Worm (Caenorhabditis elegans) whole organism, L4 larva: ENCODE data around the gene tag-314.

Experiments
- F37D6.2 ChIP-seq: sonication (generic microtip); optimal IDR thresholded peaks from 2 replicates; lab custom pipeline; 2016; ENCODE audit warnings: mild to moderate bottlenecking, missing genetic modification characterization, missing compliant biosample characterization
- F49E8.2 ChIP-seq: sonication (generic microtip); optimal IDR thresholded peaks from 2 replicates; lab custom pipeline; 2016; ENCODE audit warnings: missing compliant biosample characterization, mild to moderate bottlenecking, missing genetic modification characterization, borderline replicate concordance
- R02D3.7 ChIP-seq: fragments of 150-350 bp; sonication (generic microtip); optimal IDR thresholded peaks from 3 replicates; lab custom pipeline; 2014; ENCODE audit warnings: missing biosample characterization, missing genetic modification characterization
- T20F7.1 ChIP-seq: fragments of 200-800 bp; sonication (Bioruptor generic); optimal IDR thresholded peaks from 2 replicates; lab custom pipeline; 2018; ENCODE audit warnings: mild to moderate bottlenecking, missing genetic modification characterization, missing compliant biosample characterization
- T26A8.4 ChIP-seq: fragments of 200-800 bp; sonication (Bioruptor generic); IDR thresholded peaks from 2 replicates; pipeline ENCODE4 v1.3.6; 2022; ENCODE audit warnings: missing genetic modification characterization, missing compliant biosample characterization
- ZK337.2 ChIP-seq: fragments of 200-800 bp; sonication (Bioruptor generic); IDR thresholded peaks from 2 replicates; pipeline ENCODE4 v1.3.6; 2022; ENCODE audit warnings: missing genetic modification reagents, missing genetic modification characterization, missing compliant biosample characterization
- aly-2 ChIP-seq: sonication (generic microtip); optimal IDR thresholded peaks from 2 replicates; lab custom pipeline; 2018; ENCODE audit warnings: missing biosample characterization, missing genetic modification characterization
- arid-1 ChIP-seq: fragments of 200-800 bp; sonication (Bioruptor generic); conservative IDR thresholded peaks from 2 replicates; pipeline ENCODE4 v1.3.6; 2022; ENCODE audit warnings: missing genetic modification reagents, missing genetic modification characterization, missing compliant biosample characterization
- attf-4 ChIP-seq: sonication (generic microtip); optimal IDR thresholded peaks from 3 replicates; lab custom pipeline; 2017; ENCODE audit warnings: missing biosample characterization, missing genetic modification characterization
- ceh-20 ChIP-seq: fragments of 200-800 bp; sonication (Bioruptor generic); IDR thresholded peaks from 2 replicates; pipeline ENCODE4 v1.3.6; 2022; ENCODE audit warnings: missing genetic modification reagents, missing genetic modification characterization, missing compliant biosample characterization
- ceh-44 ChIP-seq: fragments of 200-800 bp; sonication (Bioruptor generic); IDR thresholded peaks from 2 replicates; pipeline ENCODE4 v1.3.6; 2022; ENCODE audit warnings: missing genetic modification reagents, missing genetic modification characterization, missing compliant biosample characterization
- cey-2 ChIP-seq: sonication (generic microtip); optimal IDR thresholded peaks from 3 replicates; lab custom pipeline; 2017; ENCODE audit warnings: missing genetic modification characterization, mild to moderate bottlenecking, missing compliant biosample characterization, antibody characterized with exemption, borderline replicate concordance; ENCODE audit not compliant: insufficient read depth
- ctbp-1 ChIP-seq: fragments of 200-800 bp; sonication (Bioruptor generic); IDR thresholded peaks from 2 replicates; pipeline ENCODE4 v1.3.6; 2022; ENCODE audit warnings: missing genetic modification reagents, missing genetic modification characterization, missing compliant biosample characterization
- daf-19 ChIP-seq: fragments of 200-800 bp; sonication (Bioruptor generic); conservative IDR thresholded peaks from 2 replicates; pipeline ENCODE4 v1.3.6; 2022; ENCODE audit warnings: missing genetic modification characterization, missing compliant biosample characterization
- dmd-8 ChIP-seq: fragments of 200-800 bp; sonication (Bioruptor generic); IDR thresholded peaks from 2 replicates; pipeline ENCODE4 v1.3.6; 2022; ENCODE audit warnings: missing genetic modification characterization, missing compliant biosample characterization
- dmd-9 ChIP-seq: fragments of 200-800 bp; sonication (Bioruptor generic); IDR thresholded peaks from 2 replicates; pipeline ENCODE4 v1.3.6; 2022; ENCODE audit warnings: missing genetic modification reagents, missing genetic modification characterization, missing compliant biosample characterization
- hlh-11 ChIP-seq: fragments of 200-800 bp; sonication (Bioruptor generic); optimal IDR thresholded peaks from 2 replicates; lab custom pipeline; 2018; ENCODE audit warnings: mild to moderate bottlenecking, missing genetic modification characterization, missing compliant biosample characterization
- lsy-2 ChIP-seq, 2 experiments: fragments of 150-350 bp in 1 of 2; sonication (generic microtip) in 1 of 2; optimal IDR thresholded peaks; 2 replicates each; lab custom pipeline; 2014 to 2017; ENCODE audit warnings: missing biosample characterization in 2 of 2, missing genetic modification characterization in 2 of 2
- madf-5 ChIP-seq, 2 experiments: fragments of 200-800 bp; sonication (Bioruptor generic); IDR thresholded peaks; 2 replicates each; pipeline ENCODE4 v1.3.6; 2022; ENCODE audit warnings: missing compliant biosample characterization in 2 of 2, missing genetic modification characterization in 2 of 2
- mdl-1 ChIP-seq, 2 experiments: fragments of 150-350 bp in 1 of 2; sonication (generic microtip) in 1 of 2; optimal IDR thresholded peaks; 2 replicates each; lab custom pipeline; 2014 to 2017; ENCODE audit warnings: missing biosample characterization in 2 of 2, missing genetic modification characterization in 2 of 2
- mep-1 ChIP-seq: fragments of 150-350 bp; sonication (generic microtip); optimal IDR thresholded peaks from 3 replicates; lab custom pipeline; 2014; ENCODE audit warnings: missing biosample characterization, missing genetic modification characterization
- mxl-2 ChIP-seq: fragments of 200-800 bp; sonication (Bioruptor generic); conservative IDR thresholded peaks from 2 replicates; pipeline ENCODE4 v1.3.6; 2022; ENCODE audit warnings: missing genetic modification reagents, missing genetic modification characterization, missing compliant biosample characterization
- mxl-3 ChIP-seq: fragments of 200-800 bp; sonication (Bioruptor generic); optimal IDR thresholded peaks from 2 replicates; lab custom pipeline; 2018; ENCODE audit warnings: mild to moderate bottlenecking, missing genetic modification characterization, missing compliant biosample characterization
- nhr-237 ChIP-seq: sonication (generic microtip); optimal IDR thresholded peaks from 2 replicates; lab custom pipeline; 2017; ENCODE audit warnings: missing biosample characterization, missing genetic modification characterization
- nhr-42 ChIP-seq: fragments of 200-800 bp; sonication (Bioruptor generic); IDR thresholded peaks from 2 replicates; pipeline ENCODE4 v1.3.6; 2022; ENCODE audit warnings: missing genetic modification characterization, missing compliant biosample characterization
- nhr-6 ChIP-seq: fragments of 150-350 bp; optimal IDR thresholded peaks from 2 replicates; lab custom pipeline; 2014; ENCODE audit warnings: missing biosample characterization, missing genetic modification characterization
- php-3 ChIP-seq: fragments of 200-800 bp; sonication (Bioruptor generic); IDR thresholded peaks from 2 replicates; pipeline ENCODE4 v1.3.6; 2022; ENCODE audit warnings: missing genetic modification reagents, missing genetic modification characterization, missing compliant biosample characterization
- set-16 ChIP-seq: fragments of 200-800 bp; sonication (Bioruptor generic); IDR thresholded peaks from 2 replicates; pipeline ENCODE4 v1.3.6; 2022; ENCODE audit warnings: missing genetic modification reagents, missing genetic modification characterization, missing compliant biosample characterization
- tra-1 ChIP-seq: fragments of 200-800 bp; sonication (Bioruptor generic); IDR thresholded peaks from 2 replicates; pipeline ENCODE4 v1.3.6; 2022; ENCODE audit warnings: missing genetic modification reagents, missing genetic modification characterization, missing compliant biosample characterization
- unc-62 ChIP-seq, 3 experiments: fragments of 150-350 bp in 1 of 3; sonication (generic microtip); optimal IDR thresholded peaks in 2 of 3; peaks in 1 of 3; 1 replicate in 1 of 3; 2 replicates in 2 of 3; lab custom pipeline; 2014 to 2017; ENCODE audit warnings: missing biosample characterization in 3 of 3, missing genetic modification characterization in 3 of 3, missing genetic modification reagents in 3 of 3, missing genotype in 1 of 3
- zag-1 ChIP-seq: fragments of 150-350 bp; optimal IDR thresholded peaks from 2 replicates; lab custom pipeline; 2014; ENCODE audit warnings: missing biosample characterization, missing genetic modification characterization
- zfp-3 ChIP-seq: fragments of 200-800 bp; sonication (Bioruptor generic); conservative IDR thresholded peaks from 2 replicates; pipeline ENCODE4 v1.3.6; 2022; ENCODE audit warnings: missing genetic modification reagents, missing genetic modification characterization, missing compliant biosample characterization
- ztf-11 ChIP-seq: fragments of 150-350 bp; optimal IDR thresholded peaks from 2 replicates; lab custom pipeline; 2014; ENCODE audit warnings: missing biosample characterization, missing genetic modification characterization

The tag-314 gene

DNA sequence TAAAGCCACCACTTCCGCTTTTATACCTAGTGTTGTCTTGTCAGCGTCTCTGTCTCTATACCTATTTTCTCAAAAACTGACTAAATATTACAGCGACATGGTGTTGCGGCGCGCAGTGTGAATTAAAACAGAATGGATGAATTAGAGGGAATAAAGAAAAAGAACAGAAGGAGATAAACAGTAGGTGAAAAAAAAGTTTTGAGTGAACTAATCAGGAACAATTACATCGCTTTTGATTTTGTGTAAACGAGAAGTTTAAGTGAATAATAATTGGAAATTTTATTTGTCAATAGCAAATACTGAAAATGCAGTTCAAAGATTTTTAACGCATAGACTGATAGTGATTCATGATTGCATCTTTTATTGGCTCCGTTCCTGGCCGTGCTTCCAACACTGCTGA is 3.4 kb downstream of the tag-314 start, which contains the start of gene col-12:
Gene col-12, minus strand, starts transcription at position 101 of the 400 bp plus-strand sequence.
- TF ChIP-seq ceh-44 (GFP tag; lab: Robert Waterston, UW): no peak
- TF ChIP-seq hlh-11 (tag; lab: Kevin White, UChicago): no peak
- TF ChIP-seq mdl-1 (tag; optimal IDR thresholded peaks at IDR 0.05; lab: Kevin White, UChicago): no peak
- TF ChIP-seq lsy-2 (tag; optimal IDR thresholded peaks at IDR 0.05; lab: Kevin White, UChicago): no peak
- TF ChIP-seq mep-1 (tag; lab: Kevin White, UChicago): no peak
- TF ChIP-seq daf-19 (GFP tag; lab: Robert Waterston, UW): no peak
- TF ChIP-seq zag-1: no peak
- no peak for TF ChIP-seq dmd-9 (GFP tag; lab: Robert Waterston, UW)

DNA sequence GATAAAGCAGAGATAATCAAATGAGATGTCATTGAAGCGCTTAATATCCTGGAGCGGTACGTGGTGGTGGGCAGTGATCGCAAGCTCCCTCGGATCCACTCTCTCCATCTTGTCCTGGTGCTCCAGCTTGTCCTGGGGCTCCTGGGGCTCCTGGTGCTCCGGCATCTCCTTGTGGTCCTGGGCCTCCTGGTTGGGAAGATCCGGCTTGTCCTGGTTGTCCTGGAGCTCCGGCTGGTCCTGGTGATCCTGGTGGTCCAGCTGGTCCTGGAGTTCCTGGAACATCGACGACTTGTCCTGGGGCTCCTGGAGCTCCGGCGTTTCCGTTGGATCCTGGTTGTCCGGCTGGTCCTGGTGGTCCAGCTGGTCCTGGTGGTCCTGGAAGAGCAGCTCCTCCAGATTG is 4.5 kb downstream of the tag-314 start:
- TF ChIP-seq set-16 (GFP tag; lab: Robert Waterston, UW) (peak; percentile 97), ctbp-1 (GFP tag; lab: Robert Waterston, UW) (peak; percentile 49), ceh-20 (GFP tag; lab: Robert Waterston, UW) (peak; percentile 48; the same call in 1 of the 2 replicates), madf-5 (GFP tag; IDR thresholded peaks at IDR 0.05; lab: Robert Waterston, UW) (0 out of 4 replicates have a peak, but pooled peaks of 1 of the 2 experiments have one; percentile 51)

DNA sequence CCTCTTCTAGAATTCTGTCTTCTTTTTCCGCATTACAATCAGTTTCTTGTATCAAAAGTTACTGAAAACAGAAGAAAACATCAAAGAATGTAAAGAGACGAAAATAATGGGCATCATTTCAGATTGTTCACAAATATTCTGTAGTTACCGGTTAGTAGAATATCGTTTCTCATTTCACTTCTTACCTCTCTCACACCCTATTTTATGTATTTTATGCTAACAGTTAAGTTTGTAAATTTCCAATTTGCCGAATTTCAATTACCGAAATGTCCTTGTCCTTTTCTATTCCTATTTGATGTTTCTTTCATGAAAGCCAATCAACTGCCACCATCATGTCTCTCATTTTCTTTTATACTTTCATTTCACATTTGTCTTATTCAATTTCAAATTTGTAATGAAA is 5.0 kb downstream of the tag-314 start:
- no peak for TF ChIP-seq F49E8.2 (tag; lab: Kevin White, UChicago)
- TF ChIP-seq mxl-2 (GFP tag; lab: Robert Waterston, UW): no peak
- TF ChIP-seq tra-1 (GFP tag; lab: Robert Waterston, UW): no peak
- TF ChIP-seq nhr-42: no peak
- no peak for TF ChIP-seq dmd-8 (GFP tag; lab: Robert Waterston, UW)
- TF ChIP-seq nhr-6 (tag; lab: Kevin White, UChicago): no peak
- no peak for TF ChIP-seq attf-4 (tag; lab: Kevin White, UChicago)
- TF ChIP-seq mxl-3: no peak
- no peak for TF ChIP-seq set-16 (GFP tag; lab: Robert Waterston, UW)
- no peak for TF ChIP-seq zfp-3 (GFP tag; lab: Robert Waterston, UW)
- peak; percentile 6 for TF ChIP-seq T20F7.1
- TF ChIP-seq T26A8.4 (GFP tag; lab: Robert Waterston, UW): peak; percentile 62; the same call in 1 of the 2 replicates
- no peak for TF ChIP-seq ZK337.2 (GFP tag; lab: Robert Waterston, UW)
- TF ChIP-seq php-3 (GFP tag; lab: Robert Waterston, UW): no peak
- TF ChIP-seq F37D6.2 (tag; lab: Kevin White, UChicago): no peak
- TF ChIP-seq unc-62 (GFP tag; optimal IDR thresholded peaks at IDR 0.05 in 1 of 2; lab: Kevin White, UChicago): peak in 1 of 2 experiments; percentile 66
- no peak for TF ChIP-seq unc-62 (tag; optimal IDR thresholded peaks at IDR 0.05; lab: Kevin White, UChicago)
- TF ChIP-seq cey-2: peak; percentile 4

DNA sequence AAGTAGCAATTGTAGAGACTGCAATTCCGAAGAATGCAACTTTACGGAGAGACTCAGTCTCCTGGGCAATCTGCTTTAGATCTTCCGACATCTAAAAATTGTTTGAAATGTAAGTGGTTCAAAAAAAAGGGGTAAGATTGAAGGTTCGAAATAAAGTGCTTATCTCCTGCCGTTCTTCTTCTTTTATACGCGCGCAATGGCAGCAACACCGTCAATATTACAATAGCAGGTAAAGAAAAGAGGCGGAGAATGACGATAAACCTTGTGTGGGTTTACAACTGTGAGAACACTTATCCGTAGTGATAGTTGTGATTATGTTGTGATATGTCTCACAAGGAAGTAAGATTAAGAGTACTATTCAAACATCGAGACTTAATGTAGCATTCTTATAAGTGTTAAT is 6.7 kb downstream of the tag-314 start, which contains the start of gene col-13:
Gene col-13, minus strand, starts transcription at position 101 of the 400 bp plus-strand sequence.
- no peak for TF ChIP-seq T20F7.1
- no peak for TF ChIP-seq arid-1 (GFP tag; lab: Robert Waterston, UW)
- TF ChIP-seq R02D3.7 (tag; lab: Kevin White, UChicago): no peak
- no peak for TF ChIP-seq aly-2 (tag; lab: Kevin White, UChicago)
- no peak for TF ChIP-seq nhr-237 (tag; lab: Kevin White, UChicago)
- no peak for TF ChIP-seq nhr-6 (tag; lab: Kevin White, UChicago)
- no peak for TF ChIP-seq ztf-11

DNA sequence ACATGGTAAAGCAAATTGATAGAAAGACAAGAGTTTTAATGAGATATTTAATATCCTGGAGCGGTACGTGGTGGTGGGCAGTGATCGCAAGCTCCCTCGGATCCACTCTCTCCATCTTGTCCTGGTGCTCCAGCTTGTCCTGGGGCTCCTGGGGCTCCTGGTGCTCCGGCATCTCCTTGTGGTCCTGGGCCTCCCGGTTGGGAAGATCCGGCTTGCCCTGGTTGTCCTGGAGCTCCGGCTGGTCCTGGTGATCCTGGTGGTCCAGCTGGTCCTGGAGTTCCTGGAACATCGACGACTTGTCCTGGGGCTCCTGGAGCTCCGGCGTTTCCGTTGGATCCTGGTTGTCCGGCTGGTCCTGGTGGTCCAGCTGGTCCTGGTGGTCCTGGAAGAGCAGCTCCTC is 7.7 kb downstream of the tag-314 start:
- TF ChIP-seq madf-5 (GFP tag; IDR thresholded peaks at IDR 0.05; lab: Robert Waterston, UW): peak in 1 of 2 experiments; percentile 59; a peak in 1 of 4 replicates
- TF ChIP-seq set-16 (GFP tag; lab: Robert Waterston, UW): peak; percentile 96
